Worm (Caenorhabditis elegans) whole organism, L4 larva: ENCODE results near the gene fubl-2.

ENCODE experiments used
- F26F4.8 ChIP-seq: fragments of 200-800 bp; sonication (Bioruptor generic); conservative IDR thresholded peaks from 2 replicates; pipeline ENCODE4 v1.3.6; 2022; ENCODE audit warnings: missing genetic modification characterization, missing compliant biosample characterization
- F44E2.7 ChIP-seq: fragments of 200-800 bp; sonication (Bioruptor generic); IDR thresholded peaks from 2 replicates; pipeline ENCODE4 v2.1.2; 2022; ENCODE audit warnings: missing genetic modification characterization, missing compliant biosample characterization
- F49E8.2 ChIP-seq: sonication (generic microtip); optimal IDR thresholded peaks from 2 replicates; lab custom pipeline; 2016; ENCODE audit warnings: missing compliant biosample characterization, mild to moderate bottlenecking, missing genetic modification characterization, borderline replicate concordance
- T20F7.1 ChIP-seq: fragments of 200-800 bp; sonication (Bioruptor generic); optimal IDR thresholded peaks from 2 replicates; lab custom pipeline; 2018; ENCODE audit warnings: mild to moderate bottlenecking, missing genetic modification characterization, missing compliant biosample characterization
- Y105C5A.15 ChIP-seq: fragments of 200-800 bp; sonication (Bioruptor generic); IDR thresholded peaks from 2 replicates; pipeline ENCODE4 v1.3.6; 2022; ENCODE audit warnings: missing genetic modification characterization, missing compliant biosample characterization
- Y48G9A.11 ChIP-seq: fragments of 200-800 bp; sonication (Bioruptor generic); IDR thresholded peaks from 2 replicates; pipeline ENCODE4 v1.3.6; 2022; ENCODE audit warnings: missing genetic modification reagents, missing genetic modification characterization, missing compliant biosample characterization
- ama-1 ChIP-seq: fragments of 150-350 bp; optimal IDR thresholded peaks from 2 replicates; lab custom pipeline; 2014; ENCODE audit warnings: inconsistent platforms, mixed read lengths
- attf-4 ChIP-seq: sonication (generic microtip); optimal IDR thresholded peaks from 3 replicates; lab custom pipeline; 2017; ENCODE audit warnings: missing biosample characterization, missing genetic modification characterization
- ceh-20 ChIP-seq: fragments of 200-800 bp; sonication (Bioruptor generic); IDR thresholded peaks from 2 replicates; pipeline ENCODE4 v1.3.6; 2022; ENCODE audit warnings: missing genetic modification reagents, missing genetic modification characterization, missing compliant biosample characterization
- ceh-28 ChIP-seq: fragments of 150-350 bp; optimal IDR thresholded peaks from 2 replicates; lab custom pipeline; 2014; ENCODE audit warnings: missing biosample characterization, missing genetic modification reagents, missing genetic modification characterization
- ceh-32 ChIP-seq: sonication (generic microtip); optimal IDR thresholded peaks from 2 replicates; lab custom pipeline; 2016; ENCODE audit warnings: mild to moderate bottlenecking, missing genetic modification characterization, missing compliant biosample characterization; ENCODE audit not compliant: poor library complexity
- ceh-62 ChIP-seq: sonication (generic microtip); optimal IDR thresholded peaks from 2 replicates; lab custom pipeline; 2017; ENCODE audit warnings: missing biosample characterization, missing genetic modification characterization
- ceh-82 ChIP-seq: sonication (generic microtip); optimal IDR thresholded peaks from 2 replicates; lab custom pipeline; 2017; ENCODE audit warnings: missing biosample characterization, missing genetic modification characterization
- cey-2 ChIP-seq: sonication (generic microtip); optimal IDR thresholded peaks from 3 replicates; lab custom pipeline; 2017; ENCODE audit warnings: missing genetic modification characterization, mild to moderate bottlenecking, missing compliant biosample characterization, antibody characterized with exemption, borderline replicate concordance; ENCODE audit not compliant: insufficient read depth
- daf-16 ChIP-seq, 3 experiments: sonication (generic microtip); optimal IDR thresholded peaks; 2 replicates each; lab custom pipeline; 2016 to 2017; ENCODE audit warnings: missing genetic modification characterization in 3 of 3, missing genetic modification reagents in 3 of 3, mild to moderate bottlenecking in 2 of 3, missing compliant biosample characterization in 2 of 3, missing biosample characterization in 1 of 3, moderate library complexity in 1 of 3
- daf-19 ChIP-seq: fragments of 200-800 bp; sonication (Bioruptor generic); conservative IDR thresholded peaks from 2 replicates; pipeline ENCODE4 v1.3.6; 2022; ENCODE audit warnings: missing genetic modification characterization, missing compliant biosample characterization
- dmd-6 ChIP-seq: fragments of 200-800 bp; sonication (Bioruptor generic); IDR thresholded peaks from 2 replicates; pipeline ENCODE4 v1.3.6; 2022; ENCODE audit warnings: missing genetic modification reagents, missing genetic modification characterization, missing compliant biosample characterization
- dmd-8 ChIP-seq: fragments of 200-800 bp; sonication (Bioruptor generic); IDR thresholded peaks from 2 replicates; pipeline ENCODE4 v1.3.6; 2022; ENCODE audit warnings: missing genetic modification characterization, missing compliant biosample characterization
- dmd-9 ChIP-seq: fragments of 200-800 bp; sonication (Bioruptor generic); IDR thresholded peaks from 2 replicates; pipeline ENCODE4 v1.3.6; 2022; ENCODE audit warnings: missing genetic modification reagents, missing genetic modification characterization, missing compliant biosample characterization
- dpl-1 ChIP-seq: fragments of 150-350 bp; optimal IDR thresholded peaks from 2 replicates; lab custom pipeline; 2014; ENCODE audit warnings: missing biosample characterization, missing genetic modification reagents, missing genetic modification characterization
- duxl-1 ChIP-seq: sonication (generic microtip); optimal IDR thresholded peaks from 2 replicates; lab custom pipeline; 2016; ENCODE audit warnings: mild to moderate bottlenecking, missing genetic modification characterization, moderate library complexity, missing compliant biosample characterization; ENCODE audit not compliant: poor library complexity
- dve-1 ChIP-seq: sonication (generic microtip); optimal IDR thresholded peaks from 2 replicates; lab custom pipeline; 2017; ENCODE audit warnings: antibody characterized with exemption, mild to moderate bottlenecking, missing genetic modification characterization, missing compliant biosample characterization; ENCODE audit not compliant: insufficient read depth
- egl-27 ChIP-seq: sonication (generic microtip); optimal IDR thresholded peaks from 3 replicates; lab custom pipeline; 2017; ENCODE audit warnings: missing biosample characterization, missing genetic modification reagents, missing genetic modification characterization
- egl-43 ChIP-seq: fragments of 200-800 bp; sonication (Bioruptor generic); IDR thresholded peaks from 2 replicates; pipeline ENCODE4 v1.3.6; 2022; ENCODE audit warnings: missing genetic modification reagents, missing genetic modification characterization, missing compliant biosample characterization
- fkh-10 ChIP-seq: fragments of 150-350 bp; optimal IDR thresholded peaks from 2 replicates; lab custom pipeline; 2014; ENCODE audit warnings: missing biosample characterization, missing genetic modification reagents, missing genetic modification characterization
- fos-1 ChIP-seq: fragments of 150-350 bp; optimal IDR thresholded peaks from 2 replicates; lab custom pipeline; 2014; ENCODE audit warnings: missing biosample characterization, missing genetic modification characterization
- hlh-30 ChIP-seq: sonication (generic microtip); optimal IDR thresholded peaks from 2 replicates; lab custom pipeline; 2017; ENCODE audit warnings: antibody characterized with exemption, mild to moderate bottlenecking, missing genetic modification characterization, missing compliant biosample characterization; ENCODE audit not compliant: insufficient read depth
- jun-1 ChIP-seq: fragments of 150-350 bp; optimal IDR thresholded peaks from 2 replicates; lab custom pipeline; 2014; ENCODE audit warnings: missing biosample characterization, missing genetic modification reagents, missing genetic modification characterization
- lim-7 ChIP-seq: fragments of 200-800 bp; sonication (Bioruptor generic); IDR thresholded peaks from 2 replicates; pipeline ENCODE4 v1.3.6; 2022; ENCODE audit warnings: missing genetic modification characterization, missing compliant biosample characterization
- lin-13 ChIP-seq: fragments of 150-350 bp; optimal IDR thresholded peaks from 2 replicates; lab custom pipeline; 2014; ENCODE audit warnings: missing biosample characterization, missing genetic modification reagents, missing genetic modification characterization
- lin-15B ChIP-seq: fragments of 150-350 bp; sonication (generic microtip); optimal IDR thresholded peaks from 3 replicates; lab custom pipeline; 2014; ENCODE audit warnings: missing biosample characterization, missing genetic modification characterization
- lin-29 ChIP-seq: fragments of 200-800 bp; sonication (Bioruptor generic); IDR thresholded peaks from 2 replicates; pipeline ENCODE4 v1.3.6; 2022; ENCODE audit warnings: missing genetic modification reagents, missing genetic modification characterization, missing compliant biosample characterization
- lsy-2 ChIP-seq, 2 experiments: fragments of 150-350 bp in 1 of 2; sonication (generic microtip) in 1 of 2; optimal IDR thresholded peaks; 2 replicates each; lab custom pipeline; 2014 to 2017; ENCODE audit warnings: missing biosample characterization in 2 of 2, missing genetic modification characterization in 2 of 2
- madf-5 ChIP-seq, 2 experiments: fragments of 200-800 bp; sonication (Bioruptor generic); IDR thresholded peaks; 2 replicates each; pipeline ENCODE4 v1.3.6; 2022; ENCODE audit warnings: missing compliant biosample characterization in 2 of 2, missing genetic modification characterization in 2 of 2
- mep-1 ChIP-seq: fragments of 150-350 bp; sonication (generic microtip); optimal IDR thresholded peaks from 3 replicates; lab custom pipeline; 2014; ENCODE audit warnings: missing biosample characterization, missing genetic modification characterization
- mxl-2 ChIP-seq: fragments of 200-800 bp; sonication (Bioruptor generic); conservative IDR thresholded peaks from 2 replicates; pipeline ENCODE4 v1.3.6; 2022; ENCODE audit warnings: missing genetic modification reagents, missing genetic modification characterization, missing compliant biosample characterization
- nhr-102 ChIP-seq: sonication (generic microtip); optimal IDR thresholded peaks from 2 replicates; lab custom pipeline; 2016; ENCODE audit warnings: mild to moderate bottlenecking, missing genetic modification characterization, moderate library complexity, missing compliant biosample characterization
- nhr-237 ChIP-seq: sonication (generic microtip); optimal IDR thresholded peaks from 2 replicates; lab custom pipeline; 2017; ENCODE audit warnings: missing biosample characterization, missing genetic modification characterization
- nhr-25 ChIP-seq: sonication (generic microtip); optimal IDR thresholded peaks from 2 replicates; lab custom pipeline; 2017; ENCODE audit warnings: missing genetic modification characterization, mild to moderate bottlenecking, missing compliant biosample characterization, antibody characterized with exemption, moderate library complexity, borderline replicate concordance; ENCODE audit not compliant: insufficient read depth
- nhr-28 ChIP-seq: fragments of 150-350 bp; optimal IDR thresholded peaks from 2 replicates; lab custom pipeline; 2014; ENCODE audit warnings: missing biosample characterization, missing genetic modification characterization
- nhr-6 ChIP-seq: fragments of 150-350 bp; optimal IDR thresholded peaks from 2 replicates; lab custom pipeline; 2014; ENCODE audit warnings: missing biosample characterization, missing genetic modification characterization
- nhr-76 ChIP-seq: fragments of 150-350 bp; optimal IDR thresholded peaks from 2 replicates; lab custom pipeline; 2014; ENCODE audit warnings: missing biosample characterization, missing genetic modification characterization
- snpc-1.2 ChIP-seq: fragments of 200-800 bp; sonication (Bioruptor generic); IDR thresholded peaks from 2 replicates; pipeline ENCODE4 v1.3.6; 2022; ENCODE audit warnings: missing genetic modification reagents, missing genetic modification characterization, missing compliant biosample characterization
- tag-97 ChIP-seq: fragments of 200-800 bp; sonication (Bioruptor generic); IDR thresholded peaks from 2 replicates; pipeline ENCODE4 v1.3.6; 2022; ENCODE audit warnings: missing genetic modification characterization, missing compliant biosample characterization
- unc-130 ChIP-seq: sonication (generic microtip); optimal IDR thresholded peaks from 2 replicates; lab custom pipeline; 2016; ENCODE audit warnings: missing genetic modification reagents, missing genetic modification characterization, missing compliant biosample characterization
- vab-7 ChIP-seq: fragments of 200-800 bp; sonication (Bioruptor generic); IDR thresholded peaks from 2 replicates; pipeline ENCODE4 v1.3.6; 2022; ENCODE audit warnings: missing genetic modification reagents, missing genetic modification characterization, missing compliant biosample characterization
- zag-1 ChIP-seq: fragments of 150-350 bp; optimal IDR thresholded peaks from 2 replicates; lab custom pipeline; 2014; ENCODE audit warnings: missing biosample characterization, missing genetic modification characterization
- zfp-2 ChIP-seq: sonication (generic microtip); optimal IDR thresholded peaks from 2 replicates; lab custom pipeline; 2016; ENCODE audit warnings: mild to moderate bottlenecking, missing genetic modification characterization, missing compliant biosample characterization
- zfp-3 ChIP-seq: fragments of 200-800 bp; sonication (Bioruptor generic); conservative IDR thresholded peaks from 2 replicates; pipeline ENCODE4 v1.3.6; 2022; ENCODE audit warnings: missing genetic modification reagents, missing genetic modification characterization, missing compliant biosample characterization
- zip-11 ChIP-seq: fragments of 200-800 bp; sonication (Bioruptor generic); IDR thresholded peaks from 2 replicates; pipeline ENCODE4 v1.3.6; 2022; ENCODE audit warnings: missing genetic modification characterization, missing compliant biosample characterization
- zip-2 ChIP-seq: fragments of 150-350 bp; optimal IDR thresholded peaks from 2 replicates; lab custom pipeline; 2014; ENCODE audit warnings: missing biosample characterization, missing genetic modification characterization

fubl-2 gene

DNA sequence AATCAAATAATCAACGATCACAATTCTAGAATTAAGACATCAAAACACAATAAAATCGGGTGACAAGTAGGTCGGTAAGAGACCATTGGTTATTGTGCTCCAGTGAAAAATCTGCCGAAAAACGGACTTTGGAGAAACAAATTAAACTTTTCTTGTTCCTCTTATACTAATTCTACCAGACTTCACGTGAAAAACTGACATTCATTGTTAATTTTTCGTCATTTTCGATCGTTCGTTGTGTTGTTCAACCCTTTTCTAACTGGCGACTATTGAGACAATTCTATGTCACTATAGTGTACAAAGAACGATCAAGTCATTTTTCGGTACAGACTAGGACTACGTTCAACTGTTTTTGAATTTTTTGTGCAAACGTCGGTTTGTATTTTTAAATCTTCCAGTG is 32.9 kb upstream of the fubl-2 start (continued):
- TF ChIP-seq hlh-30 = peak; percentile 37
- TF ChIP-seq tag-97 (GFP tag; lab: Robert Waterston, UW) = no peak
- TF ChIP-seq dmd-8 (GFP tag; lab: Robert Waterston, UW) = no peak
- peak; percentile 96 for TF ChIP-seq mxl-2 (GFP tag; lab: Robert Waterston, UW)
- TF ChIP-seq zag-1 (tag; lab: Kevin White, UChicago) = no peak
- TF ChIP-seq nhr-76 = no peak
- TF ChIP-seq dpl-1 = no peak
- TF ChIP-seq egl-27 = no peak
- TF ChIP-seq F26F4.8 (GFP tag; lab: Robert Waterston, UW) = no peak
- no peak for TF ChIP-seq zfp-2 (tag; lab: Kevin White, UChicago)
- no peak for TF ChIP-seq fkh-10 (GFP tag; lab: Kevin White, UChicago)
- no peak for TF ChIP-seq jun-1 (tag; lab: Kevin White, UChicago)
- TF ChIP-seq dmd-6 (GFP tag; lab: Robert Waterston, UW) = peak; percentile 55; the same call in 1 of the 2 replicates
- no peak for TF ChIP-seq daf-16 (GFP tag; optimal IDR thresholded peaks at IDR 0.05; lab: Kevin White, UChicago)
- peak; percentile 61 for TF ChIP-seq daf-16 (tag; optimal IDR thresholded peaks at IDR 0.05; lab: Kevin White, UChicago)
- no peak for TF ChIP-seq zip-2 (tag; lab: Kevin White, UChicago)
- no peak for TF ChIP-seq fos-1
- TF ChIP-seq snpc-1.2 (GFP tag; lab: Robert Waterston, UW) = no peak
- no peak for TF ChIP-seq dmd-9 (GFP tag; lab: Robert Waterston, UW)
- no peak for TF ChIP-seq cey-2 (tag; lab: Kevin White, UChicago)
- TF ChIP-seq nhr-237 (tag; lab: Kevin White, UChicago) = no peak
- no peak for TF ChIP-seq F49E8.2 (tag; lab: Kevin White, UChicago)
- no peak for TF ChIP-seq madf-5 (GFP tag; IDR thresholded peaks at IDR 0.05; lab: Robert Waterston, UW)
- TF ChIP-seq T20F7.1 = peak; percentile 39
- no peak for TF ChIP-seq ceh-82 (tag; lab: Kevin White, UChicago)
- TF ChIP-seq duxl-1 (tag; lab: Kevin White, UChicago) = peak; percentile 16
- no peak for TF ChIP-seq Y105C5A.15 (GFP tag; lab: Robert Waterston, UW)
- TF ChIP-seq nhr-6 = no peak
- peak in 1 of 2 experiments; percentile 66 for TF ChIP-seq lsy-2 (tag; optimal IDR thresholded peaks at IDR 0.05; lab: Kevin White, UChicago)
- no peak for TF ChIP-seq F44E2.7 (GFP tag; lab: Robert Waterston, UW)
- TF ChIP-seq ceh-32 (tag; lab: Kevin White, UChicago) = no peak
- no peak for TF ChIP-seq unc-130 (GFP tag; lab: Kevin White, UChicago)
- TF ChIP-seq zfp-3 (GFP tag; lab: Robert Waterston, UW) = no peak
- no peak for TF ChIP-seq attf-4 (tag; lab: Kevin White, UChicago)
- no peak for TF ChIP-seq daf-19 (GFP tag; lab: Robert Waterston, UW)
- no peak for TF ChIP-seq ceh-20
- no peak for TF ChIP-seq Y48G9A.11 (GFP tag; lab: Robert Waterston, UW)
- TF ChIP-seq lin-29 (GFP tag; lab: Robert Waterston, UW) = no peak
- no peak for TF ChIP-seq nhr-25 (tag; lab: Kevin White, UChicago)
- TF ChIP-seq ceh-28 (tag; lab: Kevin White, UChicago) = no peak
- TF ChIP-seq egl-43 (GFP tag; lab: Robert Waterston, UW) = no peak
- TF ChIP-seq lim-7 (GFP tag; lab: Robert Waterston, UW) = no peak
- TF ChIP-seq vab-7 (GFP tag; lab: Robert Waterston, UW) = no peak
- TF ChIP-seq mep-1 (tag; lab: Kevin White, UChicago) = peak; percentile 40
- peak; percentile 63 for TF ChIP-seq nhr-28 (tag; lab: Kevin White, UChicago)
- TF ChIP-seq dve-1 (tag; lab: Kevin White, UChicago) = peak; percentile 64
- no peak for TF ChIP-seq nhr-102 (tag; lab: Kevin White, UChicago)
- no peak for TF ChIP-seq lin-13
- no peak for TF ChIP-seq zip-11 (GFP tag; lab: Robert Waterston, UW)
- no peak for TF ChIP-seq lin-15B (tag; lab: Kevin White, UChicago)
- TF ChIP-seq ceh-62 (tag; lab: Kevin White, UChicago) = no peak
- TF ChIP-seq ama-1 (lab: Kevin White, UChicago) = peak; percentile 59
